Worm (Caenorhabditis elegans): ENCODE data around the gene C39D10.5.

The C39D10.5 gene

DNA sequence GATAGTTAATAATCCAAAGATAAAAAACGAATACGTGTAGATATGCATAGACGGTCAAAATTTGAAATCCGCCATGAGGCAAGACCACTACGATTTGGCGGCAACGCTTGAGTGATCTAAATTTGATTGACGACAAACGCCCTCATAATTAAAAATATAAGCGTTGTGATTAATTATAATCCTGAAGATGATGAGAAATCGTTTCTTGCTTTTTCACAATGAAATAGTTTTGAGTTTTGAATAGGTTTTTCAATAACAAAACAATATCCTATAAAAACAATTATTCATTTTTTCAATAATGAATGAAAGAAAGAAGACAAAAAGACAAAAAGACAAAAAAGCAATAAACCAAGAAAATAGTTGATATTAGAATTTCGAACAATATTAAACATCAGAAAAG lies 44.8 kb downstream of the C39D10.5 start, which contains the start of gene C54D2.6:
Gene C54D2.6, minus strand, starts transcription at position 101 of the 400 bp plus-strand sequence.
- TF ChIP-seq ceh-9 (tag; optimal IDR thresholded peaks at IDR 0.05) (no peak), fax-1 (tag; optimal IDR thresholded peaks at IDR 0.05) (no peak)

DNA sequence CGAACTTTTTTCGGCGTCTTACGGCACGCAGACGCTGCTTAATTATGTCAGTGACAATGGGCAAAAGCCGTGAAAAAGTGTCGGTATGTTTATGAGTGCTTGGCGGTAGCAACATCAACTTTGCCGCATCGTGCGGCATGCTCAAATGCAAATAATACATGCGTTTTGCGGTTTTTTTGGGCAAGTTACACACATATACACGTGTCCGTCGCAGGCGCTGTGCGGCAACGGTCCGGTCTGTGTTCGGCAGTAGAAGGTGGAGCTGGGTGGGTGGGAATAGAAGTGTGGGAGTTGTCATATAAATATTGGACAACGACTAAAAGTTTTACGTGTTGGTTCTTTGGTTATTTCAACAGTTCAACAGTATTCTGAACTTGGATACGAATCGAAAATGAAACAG lies 50.0 kb downstream of the C39D10.5 start, which contains the start of gene idpp-11:
Gene idpp-11, plus strand, starts transcription at position 301 of the 400 bp plus-strand sequence.
- no peak for TF ChIP-seq rnt-1 (tag; optimal IDR thresholded peaks at IDR 0.05)
- TF ChIP-seq madf-2 (tag; optimal IDR thresholded peaks at IDR 0.05) = no peak
- TF ChIP-seq eyg-1 (tag; optimal IDR thresholded peaks at IDR 0.05) = no peak
- no peak for TF ChIP-seq ttx-3 (tag; optimal IDR thresholded peaks at IDR 0.05)
- no peak for TF ChIP-seq ceh-31 (tag; optimal IDR thresholded peaks at IDR 0.05)
- no peak for TF ChIP-seq pag-3 (tag; optimal IDR thresholded peaks at IDR 0.05; ENCODE audit: borderline replicate concordance)
- TF ChIP-seq mec-3 (tag; optimal IDR thresholded peaks at IDR 0.05; ENCODE audit: borderline replicate concordance) = no peak
- no peak for TF ChIP-seq lim-6 (tag; optimal IDR thresholded peaks at IDR 0.05)
- TF ChIP-seq ceh-24 (tag; optimal IDR thresholded peaks at IDR 0.05) = no peak
- no peak for TF ChIP-seq hlh-8 (tag; optimal IDR thresholded peaks at IDR 0.05)
- no peak for TF ChIP-seq dve-1 (tag; optimal IDR thresholded peaks at IDR 0.05)
- no peak for TF ChIP-seq F13H6.1 (tag; optimal IDR thresholded peaks at IDR 0.05)
- TF ChIP-seq fkh-10 (GFP tag; optimal IDR thresholded peaks at IDR 0.05) = no peak
- TF ChIP-seq hlh-6 (tag; optimal IDR thresholded peaks at IDR 0.05) = no peak
- TF ChIP-seq nhr-11 (tag; optimal IDR thresholded peaks at IDR 0.05) = no peak
- no peak for TF ChIP-seq C38D4.7 (GFP tag; optimal IDR thresholded peaks at IDR 0.05)
- no peak for TF ChIP-seq nfya-1 (tag; optimal IDR thresholded peaks at IDR 0.05)
- no peak for TF ChIP-seq sdc-2 (tag; optimal IDR thresholded peaks at IDR 0.05)

DNA sequence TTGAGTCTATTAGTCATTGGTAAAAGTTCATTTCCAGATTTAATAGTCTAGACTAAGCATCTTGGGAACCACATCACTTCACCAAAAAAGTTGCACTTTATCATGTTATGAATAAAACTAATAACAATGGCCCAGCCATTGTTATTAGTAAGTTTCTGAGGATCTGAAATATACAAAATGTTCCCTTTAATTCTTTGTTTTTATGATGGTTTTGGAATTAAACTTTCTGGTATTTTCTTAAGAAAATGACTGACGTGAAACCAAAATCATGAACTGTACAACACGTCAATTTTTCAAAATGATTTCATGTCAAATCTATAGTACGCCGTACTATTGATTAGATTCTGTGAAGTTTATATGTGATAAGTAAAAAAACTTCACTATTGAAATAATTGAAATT lies 52.2 kb downstream of the C39D10.5 start:
- TF ChIP-seq eyg-1 (tag; optimal IDR thresholded peaks at IDR 0.05) = no peak
